Worm (Caenorhabditis elegans): ENCODE measurements around the gene pno-1.

- TF ChIP-seq cog-1 (tag; optimal IDR thresholded peaks at IDR 0.05) (no peak), med-1 (GFP tag; optimal IDR thresholded peaks at IDR 0.05; ENCODE audit: insufficient read depth) (no peak), ztf-29 (GFP tag; IDR thresholded peaks at IDR 0.05) (no peak), flt-1 (GFP tag; IDR thresholded peaks at IDR 0.05) (no peak)
Measured at ce11 chrII:9759382-9759781, 16.7 kb upstream of the pno-1 start.
